Fruit fly (Drosophila melanogaster) whole organism, pupa: ENCODE measurements around the gene CG3149.

Experiments
- CG10348 ChIP-seq: fragments of 200-800 bp; sonication (Bioruptor generic); IDR thresholded peaks from 2 replicates; pipeline ENCODE4 v1.3.6; 2022; ENCODE audit warnings: missing biosample characterization, missing genetic modification characterization
- CG12605 ChIP-seq: fragments of 200-800 bp; sonication (Bioruptor generic); IDR thresholded peaks from 2 replicates; pipeline ENCODE4 v1.3.6; 2022; ENCODE audit warnings: missing biosample characterization, missing genetic modification characterization
- CG13204 ChIP-seq: fragments of 200-800 bp; sonication (Bioruptor generic); optimal IDR thresholded peaks from 2 replicates; lab custom pipeline; 2018; ENCODE audit warnings: missing biosample characterization, mild to moderate bottlenecking, missing genetic modification characterization, moderate library complexity
- CG14655 ChIP-seq: fragments of 200-800 bp; sonication (Bioruptor generic); optimal IDR thresholded peaks from 3 replicates; lab custom pipeline; 2017; ENCODE audit warnings: mild to moderate bottlenecking, missing biosample characterization, missing genetic modification reagents, missing genetic modification characterization
- CG15710 ChIP-seq: fragments of 200-800 bp; sonication (Bioruptor generic); optimal IDR thresholded peaks from 2 replicates; lab custom pipeline; 2018; ENCODE audit warnings: missing biosample characterization, mild to moderate bottlenecking, missing genetic modification characterization, moderate library complexity
- CG17806 ChIP-seq: fragments of 200-800 bp; sonication (Bioruptor generic); optimal IDR thresholded peaks from 2 replicates; lab custom pipeline; 2018; ENCODE audit warnings: missing biosample characterization, mild to moderate bottlenecking, missing genetic modification characterization, moderate library complexity
- CG32121 ChIP-seq: fragments of 200-800 bp; sonication (Bioruptor generic); IDR thresholded peaks from 2 replicates; pipeline ENCODE4 v1.3.6; 2022; ENCODE audit warnings: missing biosample characterization, missing genetic modification characterization
- CG34367 ChIP-seq: fragments of 200-800 bp; sonication (Bioruptor generic); optimal IDR thresholded peaks from 2 replicates; lab custom pipeline; 2018; ENCODE audit warnings: missing biosample characterization, mild to moderate bottlenecking, missing genetic modification characterization
- CG4496 ChIP-seq: fragments of 200-800 bp; sonication (Bioruptor generic); IDR thresholded peaks from 3 replicates; pipeline ENCODE4 v1.3.6; 2022; ENCODE audit warnings: missing biosample characterization, missing genetic modification characterization
- CG8159 ChIP-seq: fragments of 200-800 bp; sonication (Bioruptor generic); optimal IDR thresholded peaks from 3 replicates; lab custom pipeline; 2018; ENCODE audit warnings: missing biosample characterization, mild to moderate bottlenecking, missing genetic modification characterization, moderate library complexity
- CG8301 ChIP-seq: fragments of 200-800 bp; sonication (Bioruptor generic); optimal IDR thresholded peaks from 2 replicates; lab custom pipeline; 2018; ENCODE audit warnings: missing biosample characterization, mild to moderate bottlenecking, missing genetic modification characterization
- CG9948 ChIP-seq: fragments of 200-800 bp; sonication (Bioruptor generic); optimal IDR thresholded peaks from 2 replicates; lab custom pipeline; 2018; ENCODE audit warnings: missing biosample characterization, mild to moderate bottlenecking, missing genetic modification characterization, moderate library complexity
- D1 ChIP-seq: fragments of 200-800 bp; sonication (Bioruptor generic); optimal IDR thresholded peaks from 2 replicates; lab custom pipeline; 2018; ENCODE audit warnings: missing biosample characterization, mild to moderate bottlenecking, missing genetic modification characterization, moderate library complexity
- EcR ChIP-seq: fragments of 200-800 bp; sonication (Bioruptor generic); optimal IDR thresholded peaks from 3 replicates; lab custom pipeline; 2019; ENCODE audit warnings: missing biosample characterization, missing genetic modification characterization, mild to moderate bottlenecking, moderate library complexity, missing genetic modification reagents
- Ets98B ChIP-seq: fragments of 200-800 bp; sonication (Bioruptor generic); IDR thresholded peaks from 2 replicates; pipeline ENCODE4 v1.3.6; 2022; ENCODE audit warnings: missing biosample characterization, missing genetic modification characterization
- Pif1A ChIP-seq: fragments of 200-800 bp; sonication (Bioruptor generic); optimal IDR thresholded peaks from 3 replicates; lab custom pipeline; 2016; ENCODE audit warnings: missing biosample characterization, missing genetic modification characterization
- Pif1B ChIP-seq: fragments of 200-800 bp; sonication (Bioruptor generic); optimal IDR thresholded peaks from 3 replicates; lab custom pipeline; 2016; ENCODE audit warnings: missing biosample characterization, missing genetic modification characterization
- Snoo ChIP-seq: fragments of 200-800 bp; sonication (Bioruptor generic); optimal IDR thresholded peaks from 3 replicates; lab custom pipeline; 2017; ENCODE audit warnings: missing biosample characterization, mild to moderate bottlenecking, missing genetic modification characterization, inconsistent platforms
- fd96Ca ChIP-seq: fragments of 200-800 bp; sonication (Bioruptor generic); IDR thresholded peaks from 3 replicates; pipeline ENCODE4 v1.3.6; 2022; ENCODE audit warnings: missing biosample characterization, missing genetic modification characterization
- gl ChIP-seq: fragments of 200-800 bp; sonication (Bioruptor generic); optimal IDR thresholded peaks from 2 replicates; lab custom pipeline; 2018; ENCODE audit warnings: missing biosample characterization, mild to moderate bottlenecking, missing genetic modification characterization
- rn ChIP-seq: fragments of 200-800 bp; sonication (Bioruptor generic); IDR thresholded peaks from 2 replicates; pipeline ENCODE4 v1.3.6; 2022; ENCODE audit warnings: missing biosample characterization, missing genetic modification characterization

Gene CG3149

DNA sequence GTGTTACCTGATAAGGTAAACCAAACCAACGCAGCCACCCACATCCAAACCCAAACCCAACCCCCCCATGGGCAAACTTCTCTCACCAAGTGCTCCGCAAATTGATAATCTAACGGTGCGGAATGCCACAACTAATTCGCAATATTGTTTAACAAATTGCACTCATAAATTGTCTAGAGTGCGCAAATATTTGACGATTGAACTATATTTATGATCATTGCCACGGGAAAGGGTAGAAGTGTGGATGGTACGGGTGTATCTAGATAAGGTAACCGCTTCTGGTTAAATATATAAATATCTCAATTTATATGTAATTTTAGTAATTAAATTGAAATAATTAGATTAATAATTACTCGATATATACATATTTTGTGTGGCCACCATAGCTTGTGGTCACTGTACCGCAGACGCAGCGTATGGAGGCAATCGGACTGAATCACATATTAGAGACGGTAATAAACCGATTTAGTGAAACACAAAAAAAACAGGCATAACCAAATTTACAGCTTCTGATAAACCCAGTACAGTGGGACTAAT is 23.5 kb upstream of the CG3149 start:
- TF ChIP-seq CG32121 (GFP tag; lab: Robert Waterston, UW) (peak; percentile 50; the same call in 1 of the 2 replicates), CG12605 (peak; percentile 45; the same call in 1 of the 2 replicates), CG15710 (peak; percentile 19), Ets98B (GFP tag; lab: Robert Waterston, UW) (peak; percentile 68), CG14655 (GFP tag; lab: Kevin White, UChicago) (no peak), CG17806 (no peak), CG4496 (GFP tag; lab: Robert Waterston, UW) (0 out of 3 replicates have a peak, but pooled peaks have one; percentile 35), Pif1B (peak; percentile 7)

dm6 chrX:5717741-5718475 is 22.9 kb upstream of the CG3149 start, which contains the start of gene CG33080:
TSS of gene CG33080 (minus strand) at chrX:5717778.
- TF ChIP-seq Pif1B (no peak), CG13204 (GFP tag; lab: Kevin White, UChicago) (peak; percentile 21)
- TF ChIP-seq, all 21 proteins: peak for 1

DNA sequence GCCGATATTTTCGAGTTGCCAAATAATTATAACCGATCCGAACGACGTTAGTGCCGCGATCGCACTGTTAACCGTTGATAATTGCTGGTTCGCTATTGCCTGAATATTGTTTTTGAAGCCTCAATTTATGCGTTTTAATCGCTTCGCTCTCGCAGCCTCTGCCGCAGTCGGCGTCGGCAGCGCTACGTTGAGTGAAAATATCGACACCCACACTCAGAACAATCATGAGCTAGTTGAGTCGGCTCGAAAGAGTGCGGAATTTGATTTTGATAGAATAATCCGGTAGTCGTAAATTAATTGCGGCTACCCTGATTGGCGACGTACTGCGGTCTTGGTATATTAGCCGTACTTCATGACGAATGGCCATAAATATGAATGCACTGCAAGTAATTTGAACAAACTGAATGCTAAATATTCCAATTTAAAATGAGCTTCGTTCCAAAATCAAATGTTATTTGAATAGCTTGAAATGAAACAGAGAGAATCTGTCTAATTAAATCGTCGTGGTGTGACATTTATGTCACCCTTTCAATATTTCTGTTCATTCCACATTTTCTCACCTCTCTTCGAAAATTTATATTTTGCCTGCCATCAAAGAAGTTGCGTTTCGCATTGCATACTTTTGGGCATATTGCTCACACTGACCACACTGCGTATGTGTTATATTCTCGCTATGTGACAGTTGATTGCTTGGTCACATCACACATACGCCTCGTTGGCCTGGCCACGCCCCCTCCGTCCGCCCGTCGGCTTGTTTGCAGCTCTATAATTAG is 20.6 kb upstream of the CG3149 start:
- no peak for TF ChIP-seq CG34367
- TF ChIP-seq CG4496 (GFP tag; lab: Robert Waterston, UW), result peak; percentile 73

dm6 chrX:5714786-5715185 is 19.8 kb upstream of the CG3149 start:
- TF ChIP-seq CG10348 (no peak), CG4496 (GFP tag; lab: Robert Waterston, UW) (no peak), CG34367 (no peak), CG17806 (no peak), EcR (GFP tag; lab: Kevin White, UChicago) (no peak), CG14655 (GFP tag; lab: Kevin White, UChicago) (no peak), Snoo (tag; lab: Kevin White, UChicago) (no peak), CG8301 (no peak), CG12605 (no peak), Pif1B (no peak), Ets98B (GFP tag; lab: Robert Waterston, UW) (no peak), rn (no peak)

- TF ChIP-seq CG15710, result no peak
- TF ChIP-seq Ets98B (GFP tag; lab: Robert Waterston, UW), result no peak
- no peak for TF ChIP-seq CG10348
- no peak for TF ChIP-seq CG32121 (GFP tag; lab: Robert Waterston, UW)
- no peak for TF ChIP-seq gl (tag; lab: Kevin White, UChicago)
- no peak for TF ChIP-seq CG13204 (GFP tag; lab: Kevin White, UChicago)
- TF ChIP-seq CG12605, result no peak
- TF ChIP-seq D1 (tag; lab: Kevin White, UChicago), result no peak
- no peak for TF ChIP-seq rn
- TF ChIP-seq CG8301, result no peak
Observed at dm6 chrX:5712966-5713365, 18.0 kb upstream of the CG3149 start.

DNA sequence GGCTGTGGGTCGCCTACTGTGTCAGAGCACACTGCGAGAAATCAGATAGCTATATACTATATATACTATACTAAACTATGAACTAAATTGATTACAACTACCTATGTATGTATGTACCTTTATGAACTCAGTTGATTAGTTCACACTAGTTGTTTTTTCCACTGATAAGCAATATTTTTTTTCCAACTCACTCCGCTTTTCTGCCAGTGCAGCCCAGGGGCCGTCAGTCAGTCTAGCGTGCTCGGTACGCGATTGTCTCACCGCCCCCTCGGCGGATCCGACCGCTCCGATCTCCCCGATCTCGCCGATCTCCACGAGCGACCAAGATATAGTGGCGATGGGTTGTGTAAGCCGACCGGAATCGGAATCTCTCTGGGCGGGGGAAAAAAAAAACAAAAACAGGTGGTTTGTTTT is 10.9 kb upstream of the CG3149 start:
- TF ChIP-seq CG9948 (tag; lab: Kevin White, UChicago) (peak; percentile 62), CG12605 (peak; percentile 87), CG10348 (peak; percentile 53), Pif1A (GFP tag; lab: Kevin White, UChicago) (peak; percentile 71), CG17806 (peak; percentile 65), CG8301 (peak; percentile 86), EcR (GFP tag; lab: Kevin White, UChicago) (no peak), CG32121 (GFP tag; lab: Robert Waterston, UW) (peak; percentile 94), CG8159 (tag; lab: Kevin White, UChicago) (peak; percentile 81), gl (tag; lab: Kevin White, UChicago) (peak; percentile 57), D1 (tag; lab: Kevin White, UChicago) (no peak), Pif1B (peak; percentile 63), rn (peak; percentile 86), Ets98B (GFP tag; lab: Robert Waterston, UW) (peak; percentile 95), Snoo (tag; lab: Kevin White, UChicago) (no peak), fd96Ca (GFP tag; lab: Robert Waterston, UW) (peak; percentile 97), CG14655 (GFP tag; lab: Kevin White, UChicago) (peak; percentile 85), CG15710 (peak; percentile 62), CG4496 (GFP tag; lab: Robert Waterston, UW) (peak; percentile 97), CG13204 (GFP tag; lab: Kevin White, UChicago) (no peak), CG34367 (peak; percentile 45)
